Worm (Caenorhabditis elegans) whole organism, early embryonic: ENCODE results near the gene C05G5.2.

ENCODE experiments used
- B0310.2 ChIP-seq: sonication (generic microtip); optimal IDR thresholded peaks from 2 replicates; lab custom pipeline; 2016; ENCODE audit warnings: mild to moderate bottlenecking, missing genetic modification characterization, missing compliant biosample characterization
- F13C5.2 ChIP-seq: sonication (generic microtip); optimal IDR thresholded peaks from 2 replicates; lab custom pipeline; 2017; ENCODE audit warnings: mild to moderate bottlenecking, missing genetic modification characterization, inconsistent platforms, missing compliant biosample characterization
- aly-1 ChIP-seq: sonication (generic microtip); optimal IDR thresholded peaks from 2 replicates; lab custom pipeline; 2016; ENCODE audit warnings: missing genetic modification characterization, missing compliant biosample characterization
- ama-1 ChIP-seq: fragments of 150-350 bp; optimal IDR thresholded peaks from 2 replicates; lab custom pipeline; 2014
- ceh-13 ChIP-seq: fragments of 200-800 bp; sonication (Bioruptor generic); optimal IDR thresholded peaks from 2 replicates; lab custom pipeline; 2018; ENCODE audit warnings: mild to moderate bottlenecking, missing genetic modification characterization, missing compliant biosample characterization
- ceh-36 ChIP-seq: sonication (generic microtip); optimal IDR thresholded peaks from 2 replicates; lab custom pipeline; 2016; ENCODE audit warnings: missing genetic modification characterization, inconsistent platforms, missing compliant biosample characterization
- ets-7 ChIP-seq: sonication (generic microtip); optimal IDR thresholded peaks from 2 replicates; lab custom pipeline; 2016; ENCODE audit warnings: missing genotype, missing genetic modification characterization, missing compliant biosample characterization
- flt-1 ChIP-seq: fragments of 200-800 bp; sonication (Bioruptor generic); IDR thresholded peaks from 2 replicates; pipeline ENCODE4 v1.3.6; 2022; ENCODE audit warnings: missing genetic modification characterization, missing compliant biosample characterization
- hmbx-1 ChIP-seq: sonication (generic microtip); optimal IDR thresholded peaks from 2 replicates; lab custom pipeline; 2016; ENCODE audit warnings: mild to moderate bottlenecking, missing genetic modification characterization, missing compliant biosample characterization
- hmg-4 ChIP-seq: fragments of 200-800 bp; sonication (Bioruptor generic); optimal IDR thresholded peaks from 2 replicates; lab custom pipeline; 2018; ENCODE audit warnings: mild to moderate bottlenecking, missing genetic modification characterization, missing compliant biosample characterization
- hnd-1 ChIP-seq: sonication (generic microtip); optimal IDR thresholded peaks from 2 replicates; lab custom pipeline; 2016; ENCODE audit warnings: missing genetic modification characterization, missing compliant biosample characterization
- pes-1 ChIP-seq: fragments of 200-800 bp; sonication (Bioruptor generic); IDR thresholded peaks from 2 replicates; pipeline ENCODE4 v1.3.6; 2022; ENCODE audit warnings: missing genetic modification reagents, missing genetic modification characterization, missing compliant biosample characterization
- scrt-1 ChIP-seq: fragments of 200-800 bp; sonication (Bioruptor generic); IDR thresholded peaks from 2 replicates; pipeline ENCODE4 v1.3.6; 2022; ENCODE audit warnings: missing genetic modification characterization, missing compliant biosample characterization
- sea-1 ChIP-seq: fragments of 200-800 bp; sonication (Bioruptor generic); conservative IDR thresholded peaks from 2 replicates; pipeline ENCODE4 v1.3.6; 2022; ENCODE audit warnings: missing genetic modification characterization, missing compliant biosample characterization
- tbx-11 ChIP-seq: fragments of 200-800 bp; sonication (Bioruptor generic); IDR thresholded peaks from 2 replicates; pipeline ENCODE4 v1.3.6; 2022; ENCODE audit warnings: missing genetic modification characterization, missing compliant biosample characterization
- tbx-37 ChIP-seq: fragments of 200-800 bp; sonication (Bioruptor generic); conservative IDR thresholded peaks from 2 replicates; pipeline ENCODE4 v1.3.6; 2022; ENCODE audit warnings: missing genetic modification reagents, missing genetic modification characterization, missing compliant biosample characterization
- tra-4 ChIP-seq: sonication (generic microtip); optimal IDR thresholded peaks from 2 replicates; lab custom pipeline; 2017; ENCODE audit warnings: missing genetic modification characterization, missing compliant biosample characterization

C05G5.2 gene

ce11 chrX:14778112-14778511 lies 31.0 kb downstream of the C05G5.2 start:
- no peak for TF ChIP-seq hmg-4 (GFP tag; lab: Kevin White, UChicago)
- no peak for TF ChIP-seq F13C5.2

ce11 chrX:14780176-14780575 lies 33.1 kb downstream of the C05G5.2 start:
- TF ChIP-seq scrt-1 (GFP tag; lab: Robert Waterston, UW) (no peak), ceh-36 (tag; lab: Kevin White, UChicago) (no peak), hmg-4 (GFP tag; lab: Kevin White, UChicago) (no peak), F13C5.2 (no peak), aly-1 (no peak), flt-1 (GFP tag; lab: Robert Waterston, UW) (no peak), ama-1 (no peak)

ce11 chrX:14783434-14784142 lies 36.5 kb downstream of the C05G5.2 start:
- TF ChIP-seq aly-1: no peak
- TF ChIP-seq B0310.2 (tag; lab: Kevin White, UChicago): no peak
- no peak for TF ChIP-seq sea-1 (GFP tag; lab: Robert Waterston, UW)
- TF ChIP-seq hmbx-1: no peak
- TF ChIP-seq scrt-1 (GFP tag; lab: Robert Waterston, UW): no peak
- no peak for TF ChIP-seq ceh-13 (GFP tag; lab: Kevin White, UChicago)

DNA sequence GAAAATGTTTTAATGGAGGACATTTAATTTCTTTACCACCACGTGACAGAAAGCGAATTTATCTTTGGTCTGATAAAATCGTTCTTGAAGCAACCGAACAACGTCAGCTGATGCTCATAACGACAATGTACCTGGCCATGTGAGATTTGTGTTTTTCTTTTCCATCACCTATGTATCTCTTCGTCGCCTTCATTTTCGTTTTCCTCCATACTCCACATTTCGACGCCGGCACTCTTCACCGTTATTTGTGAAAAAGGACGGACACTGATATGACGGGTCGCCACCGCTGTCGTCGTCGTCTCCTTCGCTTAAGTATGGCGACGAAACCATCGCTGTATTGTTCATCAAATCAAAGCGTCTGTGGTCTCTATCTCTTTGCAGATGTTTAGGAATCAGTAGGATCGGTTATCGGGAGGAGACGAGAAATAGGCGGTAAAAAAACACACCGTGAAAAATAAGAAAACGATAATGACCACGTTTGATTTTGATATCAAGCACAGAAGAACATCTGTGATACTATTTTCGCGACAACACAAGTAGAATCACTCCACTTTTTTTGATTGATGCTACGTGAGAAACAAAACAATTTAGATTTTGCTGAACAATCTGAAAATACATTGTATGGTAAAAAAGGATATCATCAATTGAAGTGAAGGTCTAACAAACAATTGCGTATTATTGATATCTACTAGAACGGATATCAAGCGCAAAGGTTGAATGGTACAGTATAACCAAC lies 39.9 kb downstream of the C05G5.2 start:
- TF ChIP-seq tbx-37: no peak

DNA sequence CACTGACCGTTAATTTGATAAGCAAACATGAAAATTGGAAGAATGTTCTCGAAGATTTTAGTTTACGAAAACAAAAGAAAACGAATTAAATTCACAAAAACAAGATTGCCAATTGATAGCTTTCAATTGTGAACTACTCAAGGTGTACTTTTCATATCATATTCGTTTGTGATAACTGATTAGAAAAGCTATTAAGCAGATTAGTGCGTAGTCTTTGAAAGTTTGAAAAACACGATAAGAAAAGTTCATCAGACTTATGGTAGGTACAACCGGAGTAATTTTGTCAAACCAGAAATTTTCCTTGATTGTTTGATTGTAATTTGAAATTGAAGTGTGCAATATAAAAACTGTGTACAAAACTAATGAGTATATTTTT lies 40.4 kb downstream of the C05G5.2 start:
- TF ChIP-seq ets-7 (tag; lab: Kevin White, UChicago) (no peak), pes-1 (GFP tag; lab: Robert Waterston, UW) (no peak), hmbx-1 (no peak), flt-1 (GFP tag; lab: Robert Waterston, UW) (no peak), hmg-4 (GFP tag; lab: Kevin White, UChicago) (no peak), hnd-1 (no peak), tbx-11 (GFP tag; lab: Robert Waterston, UW) (no peak), B0310.2 (tag; lab: Kevin White, UChicago) (no peak), tra-4 (tag; lab: Kevin White, UChicago) (no peak), ama-1 (no peak), sea-1 (GFP tag; lab: Robert Waterston, UW) (no peak), tbx-37 (no peak), ceh-36 (tag; lab: Kevin White, UChicago) (no peak), F13C5.2 (no peak), ceh-13 (GFP tag; lab: Kevin White, UChicago) (no peak)

DNA sequence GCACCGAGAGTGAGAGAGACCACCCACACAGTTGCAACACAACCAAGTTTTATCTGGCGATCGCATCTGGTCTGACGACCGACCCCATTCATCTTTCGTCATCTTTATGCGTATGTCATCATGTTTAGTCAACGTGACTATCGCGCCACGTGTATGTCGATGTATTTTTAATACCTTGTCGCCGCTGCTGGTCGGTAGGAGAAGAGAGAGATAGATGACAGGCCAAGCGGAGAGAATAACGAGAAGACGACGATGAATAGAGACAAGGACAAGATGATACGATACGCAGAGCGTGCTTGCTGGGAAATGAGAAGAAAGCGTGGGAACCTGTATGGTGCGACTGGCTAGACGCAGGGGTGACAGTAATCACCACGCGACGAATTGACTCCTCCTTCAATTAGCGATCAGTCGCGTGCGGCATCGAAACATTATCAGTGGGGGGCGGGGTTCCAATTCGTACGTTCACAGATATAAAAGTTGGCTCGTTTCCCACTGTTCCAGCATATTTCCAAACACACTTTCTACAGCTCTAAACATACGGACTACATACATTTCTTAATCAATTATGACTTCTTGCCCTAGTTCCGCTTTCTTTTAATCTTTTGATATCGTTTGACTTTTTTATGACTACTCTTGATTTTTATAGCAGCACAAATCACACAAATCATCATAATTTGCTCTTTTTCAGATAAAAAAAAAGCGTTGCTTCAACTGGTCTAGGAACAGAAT lies 43.4 kb downstream of the C05G5.2 start, which contains the start of gene tatn-1:
TSS of gene tatn-1 (plus strand) at position 689 of the 729 bp plus-strand sequence.
- TF ChIP-seq aly-1 (no peak), ets-7 (tag; lab: Kevin White, UChicago) (no peak), sea-1 (GFP tag; lab: Robert Waterston, UW) (no peak), B0310.2 (tag; lab: Kevin White, UChicago) (no peak), ama-1 (no peak), tbx-11 (GFP tag; lab: Robert Waterston, UW) (no peak), scrt-1 (GFP tag; lab: Robert Waterston, UW) (no peak), hmbx-1 (no peak), hnd-1 (no peak)

DNA sequence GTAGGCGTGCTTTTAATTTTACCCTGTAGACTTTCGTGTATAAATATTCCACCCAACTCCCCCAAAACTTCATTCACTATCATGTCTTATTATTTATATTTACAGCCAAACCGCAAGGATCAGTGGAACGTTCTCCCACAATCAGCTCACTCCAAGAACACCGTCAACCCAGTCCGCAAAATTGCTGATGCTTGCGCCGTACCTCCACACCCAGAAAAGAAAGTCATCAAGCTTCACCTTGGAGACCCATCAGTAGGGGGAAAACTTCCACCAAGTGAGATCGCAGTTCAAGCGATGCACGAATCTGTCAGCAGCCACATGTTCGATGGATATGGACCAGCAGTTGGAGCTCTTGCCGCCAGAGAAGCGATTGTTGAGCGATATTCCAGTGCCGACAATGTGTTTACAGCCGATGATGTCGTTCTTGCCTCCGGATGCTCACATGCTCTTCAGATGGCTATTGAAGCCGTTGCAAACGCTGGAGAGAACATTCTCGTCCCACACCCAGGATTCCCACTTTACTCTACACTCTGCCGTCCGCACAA lies 44.2 kb downstream of the C05G5.2 start:
- no peak for TF ChIP-seq tbx-11 (GFP tag; lab: Robert Waterston, UW)
- TF ChIP-seq aly-1: no peak
- no peak for TF ChIP-seq sea-1 (GFP tag; lab: Robert Waterston, UW)
- TF ChIP-seq ets-7 (tag; lab: Kevin White, UChicago): no peak
- TF ChIP-seq tra-4 (tag; lab: Kevin White, UChicago): no peak
- TF ChIP-seq ceh-13 (GFP tag; lab: Kevin White, UChicago): no peak
- TF ChIP-seq F13C5.2: no peak
- no peak for TF ChIP-seq ceh-36 (tag; lab: Kevin White, UChicago)
- no peak for TF ChIP-seq tbx-37
- TF ChIP-seq ama-1: no peak
- TF ChIP-seq hnd-1: no peak
- no peak for TF ChIP-seq hmbx-1
- no peak for TF ChIP-seq pes-1 (GFP tag; lab: Robert Waterston, UW)
- TF ChIP-seq scrt-1 (GFP tag; lab: Robert Waterston, UW): no peak
- no peak for TF ChIP-seq hmg-4 (GFP tag; lab: Kevin White, UChicago)
- no peak for TF ChIP-seq B0310.2 (tag; lab: Kevin White, UChicago)
- TF ChIP-seq flt-1 (GFP tag; lab: Robert Waterston, UW): no peak
